Fruit fly (Drosophila melanogaster) whole organism, prepupa: ENCODE data around the gene ArfGAP1.
A peak's percentile ranks its signal among the peaks of the same experiment; 100 is the strongest.

ENCODE experiments used
- Blimp-1 ChIP-seq: fragments of 200-800 bp; sonication (Bioruptor generic); optimal IDR thresholded peaks from 3 replicates; lab custom pipeline; 2017; ENCODE audit warnings: missing biosample characterization, missing genetic modification characterization, mild to moderate bottlenecking, moderate library complexity, missing genetic modification reagents
- CG10631 ChIP-seq: fragments of 200-800 bp; sonication (Bioruptor generic); optimal IDR thresholded peaks from 2 replicates; lab custom pipeline; 2016; ENCODE audit warnings: missing biosample characterization, missing genetic modification characterization
- CG11762 ChIP-seq: fragments of 200-800 bp; sonication (Bioruptor generic); optimal IDR thresholded peaks from 3 replicates; lab custom pipeline; 2016; ENCODE audit warnings: missing biosample characterization, missing genetic modification characterization; ENCODE audit not compliant: insufficient read depth
- CG11902 ChIP-seq: fragments of 200-800 bp; sonication (Bioruptor generic); optimal IDR thresholded peaks from 3 replicates; lab custom pipeline; 2016; ENCODE audit warnings: missing biosample characterization, missing genetic modification characterization
- CG1621 ChIP-seq: fragments of 200-800 bp; sonication (Bioruptor generic); optimal IDR thresholded peaks from 3 replicates; lab custom pipeline; 2018; ENCODE audit warnings: missing biosample characterization, mild to moderate bottlenecking, missing genetic modification characterization
- CG3032 ChIP-seq: fragments of 200-800 bp; optimal IDR thresholded peaks from 2 replicates; lab custom pipeline; 2019; ENCODE audit warnings: missing biosample characterization, mild to moderate bottlenecking, missing genetic modification characterization, moderate library complexity
- CG34406 ChIP-seq: fragments of 200-800 bp; sonication (Bioruptor generic); optimal IDR thresholded peaks from 3 replicates; lab custom pipeline; 2016; ENCODE audit warnings: missing biosample characterization, missing genetic modification characterization
- CG3919 ChIP-seq: fragments of 200-800 bp; sonication (Bioruptor generic); optimal IDR thresholded peaks from 3 replicates; lab custom pipeline; 2016; ENCODE audit warnings: missing biosample characterization, missing genetic modification characterization
- CG4318 ChIP-seq: fragments of 200-800 bp; sonication (Bioruptor generic); optimal IDR thresholded peaks from 3 replicates; lab custom pipeline; 2017; ENCODE audit warnings: missing biosample characterization, mild to moderate bottlenecking, missing genetic modification characterization
- CG6163 ChIP-seq: fragments of 200-800 bp; sonication (Bioruptor generic); IDR thresholded peaks from 3 replicates; pipeline ENCODE4 v1.3.6; 2022; ENCODE audit warnings: missing biosample characterization, missing genetic modification characterization
- CG6808 ChIP-seq: fragments of 200-800 bp; sonication (Bioruptor generic); optimal IDR thresholded peaks from 3 replicates; lab custom pipeline; 2017; ENCODE audit warnings: missing biosample characterization, missing genetic modification characterization, mild to moderate bottlenecking, moderate library complexity, missing genetic modification reagents
- CG6854 ChIP-seq: fragments of 200-800 bp; sonication (Bioruptor generic); optimal IDR thresholded peaks from 2 replicates; lab custom pipeline; 2017; ENCODE audit warnings: missing biosample characterization, mild to moderate bottlenecking, missing genetic modification characterization
- CG7368 ChIP-seq: fragments of 200-800 bp; sonication (Bioruptor generic); optimal IDR thresholded peaks from 3 replicates; lab custom pipeline; 2016; ENCODE audit warnings: missing biosample characterization, missing genetic modification characterization
- CG8119 ChIP-seq: fragments of 200-800 bp; sonication (Bioruptor generic); IDR thresholded peaks from 3 replicates; pipeline ENCODE4 v1.3.6; 2022; ENCODE audit warnings: missing biosample characterization, missing genetic modification characterization
- CG8319 ChIP-seq: fragments of 200-800 bp; sonication (Bioruptor generic); optimal IDR thresholded peaks from 3 replicates; lab custom pipeline; 2016; ENCODE audit warnings: missing biosample characterization, missing genetic modification characterization
- CG8632 ChIP-seq: fragments of 200-800 bp; sonication (Bioruptor generic); optimal IDR thresholded peaks from 3 replicates; lab custom pipeline; 2016; ENCODE audit warnings: missing biosample characterization, missing genetic modification characterization
- CG9139 ChIP-seq: fragments of 200-800 bp; sonication (Bioruptor generic); optimal IDR thresholded peaks from 3 replicates; lab custom pipeline; 2017; ENCODE audit warnings: missing biosample characterization, mild to moderate bottlenecking, missing genetic modification characterization
- Eip78C ChIP-seq: fragments of 200-800 bp; sonication (Bioruptor generic); peaks from one replicate; lab custom pipeline; 2016; ENCODE audit warnings: missing biosample characterization, missing genetic modification characterization
- Ets21C ChIP-seq: fragments of 200-800 bp; sonication (Bioruptor generic); optimal IDR thresholded peaks from 3 replicates; lab custom pipeline; 2016; ENCODE audit warnings: missing biosample characterization, missing genetic modification characterization
- Ets96B ChIP-seq: fragments of 200-800 bp; optimal IDR thresholded peaks from 2 replicates; lab custom pipeline; 2019; ENCODE audit warnings: missing biosample characterization, mild to moderate bottlenecking, missing genetic modification characterization, moderate library complexity
- Hr39 ChIP-seq: fragments of 200-800 bp; sonication (Bioruptor generic); optimal IDR thresholded peaks from 2 replicates; lab custom pipeline; 2016; ENCODE audit warnings: missing biosample characterization, missing genetic modification characterization
- Lpt ChIP-seq: fragments of 200-800 bp; sonication (Bioruptor generic); optimal IDR thresholded peaks from 3 replicates; lab custom pipeline; 2016; ENCODE audit warnings: missing biosample characterization, missing genetic modification characterization
- Met ChIP-seq: fragments of 200-800 bp; sonication (Bioruptor generic); optimal IDR thresholded peaks from 3 replicates; lab custom pipeline; 2016; ENCODE audit warnings: missing biosample characterization, missing genetic modification characterization
- OdsH ChIP-seq: fragments of 200-800 bp; sonication (Bioruptor generic); optimal IDR thresholded peaks from 3 replicates; lab custom pipeline; 2016; ENCODE audit warnings: missing biosample characterization, missing genetic modification characterization
- Smox ChIP-seq: fragments of 200-800 bp; sonication (Bioruptor generic); optimal IDR thresholded peaks from 3 replicates; lab custom pipeline; 2016; ENCODE audit warnings: missing biosample characterization, missing genetic modification characterization
- Sox102F ChIP-seq: fragments of 200-800 bp; sonication (Bioruptor generic); optimal IDR thresholded peaks from 2 replicates; lab custom pipeline; 2016; ENCODE audit warnings: missing biosample characterization, mild to moderate bottlenecking, missing genetic modification characterization
- Sox15 ChIP-seq: fragments of 200-800 bp; sonication (Bioruptor generic); optimal IDR thresholded peaks from 3 replicates; lab custom pipeline; 2016; ENCODE audit warnings: missing biosample characterization, missing genetic modification characterization
- acj6 ChIP-seq: fragments of 200-800 bp; sonication (Bioruptor generic); optimal IDR thresholded peaks from 3 replicates; lab custom pipeline; 2016; ENCODE audit warnings: missing biosample characterization, missing genetic modification characterization
- cyc ChIP-seq: fragments of 200-800 bp; sonication (Bioruptor generic); optimal IDR thresholded peaks from 3 replicates; lab custom pipeline; 2016; ENCODE audit warnings: missing biosample characterization, missing genetic modification characterization
- dac ChIP-seq: fragments of 200-800 bp; sonication (Bioruptor generic); optimal IDR thresholded peaks from 2 replicates; lab custom pipeline; 2017; ENCODE audit warnings: missing biosample characterization, mild to moderate bottlenecking, missing genetic modification characterization
- dsx ChIP-seq: fragments of 200-800 bp; optimal IDR thresholded peaks from 3 replicates; lab custom pipeline; 2019; ENCODE audit warnings: missing biosample characterization, mild to moderate bottlenecking, missing genetic modification characterization, moderate library complexity; ENCODE audit not compliant: poor library complexity, severe bottlenecking
- eg ChIP-seq: fragments of 200-800 bp; sonication (Bioruptor generic); IDR thresholded peaks from 3 replicates; pipeline ENCODE4 v1.3.6; 2022; ENCODE audit warnings: missing biosample characterization, missing genetic modification characterization
- esn ChIP-seq: fragments of 200-800 bp; sonication (Bioruptor generic); optimal IDR thresholded peaks from 2 replicates; lab custom pipeline; 2016; ENCODE audit warnings: missing biosample characterization, mild to moderate bottlenecking, missing genetic modification characterization, moderate library complexity
- fd59A ChIP-seq: fragments of 200-800 bp; sonication (Bioruptor generic); optimal IDR thresholded peaks from 2 replicates; lab custom pipeline; 2017; ENCODE audit warnings: missing biosample characterization, mild to moderate bottlenecking, missing genetic modification characterization, missing genetic modification reagents
- fkh ChIP-seq: fragments of 200-800 bp; sonication (Bioruptor generic); optimal IDR thresholded peaks from 3 replicates; lab custom pipeline; 2017; ENCODE audit warnings: missing biosample characterization, mild to moderate bottlenecking, missing genetic modification characterization, moderate library complexity
- net ChIP-seq: fragments of 200-800 bp; sonication (Bioruptor generic); optimal IDR thresholded peaks from 3 replicates; lab custom pipeline; 2016; ENCODE audit warnings: missing biosample characterization, missing genetic modification characterization
- pdm3 ChIP-seq: fragments of 200-800 bp; sonication (Bioruptor generic); optimal IDR thresholded peaks from 3 replicates; lab custom pipeline; 2016; ENCODE audit warnings: missing biosample characterization, missing genetic modification characterization
- salr ChIP-seq, 2 experiments: fragments of 200-800 bp; sonication (Bioruptor generic); optimal IDR thresholded peaks; 3 replicates each; lab custom pipeline; 2016 to 2018; ENCODE audit warnings: missing biosample characterization in 2 of 2, missing genetic modification characterization in 2 of 2, mild to moderate bottlenecking in 1 of 2
- spab ChIP-seq: fragments of 200-800 bp; sonication (Bioruptor generic); optimal IDR thresholded peaks from 2 replicates; lab custom pipeline; 2017; ENCODE audit warnings: missing biosample characterization, mild to moderate bottlenecking, missing genetic modification characterization, missing genetic modification reagents
- ss ChIP-seq, 2 experiments: fragments of 200-800 bp; sonication (Bioruptor generic); optimal IDR thresholded peaks; 2 replicates in 1 of 2; 3 replicates in 1 of 2; lab custom pipeline; 2017 to 2018; ENCODE audit warnings: mild to moderate bottlenecking in 2 of 2, missing biosample characterization in 2 of 2, missing genetic modification characterization in 2 of 2, moderate library complexity in 1 of 2
- svp ChIP-seq: fragments of 200-800 bp; sonication (Bioruptor generic); peaks from one replicate; lab custom pipeline; 2016; ENCODE audit warnings: missing biosample characterization, missing genetic modification characterization
- topi ChIP-seq: fragments of 200-800 bp; sonication (Bioruptor generic); optimal IDR thresholded peaks from 3 replicates; lab custom pipeline; 2016; ENCODE audit warnings: missing biosample characterization, missing genetic modification characterization
- vri ChIP-seq: fragments of 200-800 bp; sonication (Bioruptor generic); optimal IDR thresholded peaks from 3 replicates; lab custom pipeline; 2016; ENCODE audit warnings: missing biosample characterization, mild to moderate bottlenecking, missing genetic modification characterization

ArfGAP1 gene

dm6 chr3L:12442593-12442992 lies 25.2 kb upstream of the ArfGAP1 start (continued):
- peak; percentile 33 for TF ChIP-seq CG10631 (GFP tag; lab: Kevin White, UChicago)
- TF ChIP-seq OdsH: peak; percentile 70
- peak; percentile 87 for TF ChIP-seq dsx (GFP tag; lab: Kevin White, UChicago)
- peak; percentile 53 for TF ChIP-seq net (GFP tag; lab: Kevin White, UChicago)
- peak; percentile 73 for TF ChIP-seq CG3032 (tag; lab: Kevin White, UChicago)
- TF ChIP-seq spab (GFP tag; lab: Kevin White, UChicago): peak; percentile 35
- peak; percentile 68 for TF ChIP-seq esn (GFP tag; lab: Kevin White, UChicago)

- no peak for TF ChIP-seq CG11902
- TF ChIP-seq fkh (GFP tag; lab: Kevin White, UChicago): peak; percentile 60
- TF ChIP-seq spab (GFP tag; lab: Kevin White, UChicago): no peak
- TF ChIP-seq vri: peak; percentile 76
- no peak for TF ChIP-seq CG7368
These were observed 17.1 kb upstream of the ArfGAP1 start for dm6 chr3L:12434432-12434831.

DNA sequence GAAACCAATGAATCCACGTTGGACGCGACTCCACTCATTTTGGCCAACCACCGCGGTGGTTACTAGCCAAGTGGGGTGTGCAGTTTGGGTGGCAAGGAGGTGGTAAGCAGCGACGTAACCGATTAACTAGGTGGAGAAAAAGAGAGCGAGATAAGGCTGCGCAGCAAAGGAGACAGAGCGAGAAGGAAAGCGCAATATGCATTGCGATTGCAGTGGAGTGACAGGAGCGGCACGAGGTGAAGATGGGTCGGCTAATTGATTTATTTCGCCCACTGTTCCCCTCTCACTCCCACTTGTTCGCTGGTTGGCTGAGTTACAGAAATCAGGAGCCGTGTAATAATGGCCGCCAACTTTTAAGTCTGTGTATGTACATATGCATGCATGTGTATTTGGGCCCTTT lies 16.3 kb upstream of the ArfGAP1 start:
- TF ChIP-seq Lpt (no peak), CG7368 (peak; percentile 40), topi (GFP tag; lab: Kevin White, UChicago) (no peak), svp (peak; percentile 53), CG6808 (GFP tag; lab: Kevin White, UChicago) (no peak), CG4318 (GFP tag; lab: Kevin White, UChicago) (no peak), Ets96B (tag; lab: Kevin White, UChicago) (no peak), Eip78C (GFP tag; lab: Kevin White, UChicago) (no peak), CG8119 (GFP tag; lab: Robert Waterston, UW) (no peak), CG11902 (no peak), CG8632 (no peak), CG11762 (no peak)

DNA sequence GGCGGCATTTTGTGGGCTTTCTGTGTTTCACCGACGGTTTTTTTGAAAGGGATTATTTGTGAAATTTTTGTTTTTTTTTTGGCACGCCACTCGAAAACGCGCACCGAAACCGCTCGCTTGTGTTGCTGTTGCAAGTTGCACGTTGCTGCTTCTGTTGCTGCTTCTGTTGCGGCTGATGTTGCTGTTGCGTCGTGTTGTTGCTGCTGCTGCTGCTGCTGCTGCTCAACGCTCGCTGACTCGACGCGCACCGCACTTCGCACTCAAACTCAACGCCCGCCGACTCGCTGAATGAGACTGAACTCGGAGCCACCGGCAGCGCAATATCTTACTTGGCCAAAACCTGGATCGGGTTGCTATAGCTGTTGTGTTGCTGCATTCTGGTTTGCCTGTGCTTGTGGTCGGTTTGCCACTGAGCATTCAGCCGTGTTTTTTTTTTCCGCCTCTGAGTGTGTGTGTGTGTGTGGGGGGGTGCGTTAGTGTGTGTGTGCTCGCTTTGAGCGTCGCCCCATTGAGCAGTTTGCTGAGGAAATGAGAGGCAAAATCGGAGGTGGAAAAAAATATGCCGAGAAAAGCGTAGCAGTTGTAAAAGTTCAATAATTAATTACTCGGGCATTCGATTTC lies 15.1 kb upstream of the ArfGAP1 start, which contains the start of gene toe:
toe (minus strand) TSS at position 277 of the 621 bp plus-strand sequence.
- TF ChIP-seq CG6854 (GFP tag; lab: Kevin White, UChicago) (no peak), dac (GFP tag; lab: Kevin White, UChicago) (no peak), pdm3 (no peak), CG3919 (GFP tag; lab: Kevin White, UChicago) (peak; percentile 61), Smox (GFP tag; lab: Kevin White, UChicago) (no peak), Sox102F (no peak), eg (GFP tag; lab: Robert Waterston, UW) (peak; percentile 30; the same call in 1 of the 3 replicates), CG11762 (no peak), CG9139 (GFP tag; lab: Kevin White, UChicago) (no peak), CG10631 (GFP tag; lab: Kevin White, UChicago) (no peak), CG34406 (GFP tag; lab: Kevin White, UChicago) (no peak), CG6163 (GFP tag; lab: Robert Waterston, UW) (0 out of 3 replicates have a peak, but pooled peaks have one; percentile 7), salr (GFP tag; optimal IDR thresholded peaks at IDR 0.05; lab: Kevin White, UChicago) (no peak), esn (GFP tag; lab: Kevin White, UChicago) (no peak)

- TF ChIP-seq Ets21C (GFP tag; lab: Kevin White, UChicago): no peak
- TF ChIP-seq CG8632: no peak
- TF ChIP-seq esn (GFP tag; lab: Kevin White, UChicago): peak; percentile 33
- peak in 1 of 2 experiments; percentile 28 for TF ChIP-seq ss (GFP tag; optimal IDR thresholded peaks at IDR 0.05; lab: Kevin White, UChicago)
- TF ChIP-seq acj6: no peak
- peak; percentile 8 for TF ChIP-seq Hr39 (GFP tag; lab: Kevin White, UChicago)
- no peak for TF ChIP-seq CG4318 (GFP tag; lab: Kevin White, UChicago)
- no peak for TF ChIP-seq CG1621
- TF ChIP-seq CG8119 (GFP tag; lab: Robert Waterston, UW): no peak
- no peak for TF ChIP-seq Lpt
- TF ChIP-seq CG8319 (GFP tag; lab: Kevin White, UChicago): no peak
- no peak for TF ChIP-seq fkh (GFP tag; lab: Kevin White, UChicago)
- TF ChIP-seq Sox15 (GFP tag; lab: Kevin White, UChicago): no peak
- no peak for TF ChIP-seq Met (GFP tag; lab: Kevin White, UChicago)
- TF ChIP-seq cyc: peak; percentile 64
- TF ChIP-seq CG6854 (GFP tag; lab: Kevin White, UChicago): no peak
- no peak for TF ChIP-seq Blimp-1 (GFP tag; lab: Kevin White, UChicago)
- TF ChIP-seq fd59A (GFP tag; lab: Kevin White, UChicago): no peak
- peak; percentile 13 for TF ChIP-seq CG10631 (GFP tag; lab: Kevin White, UChicago)
These were observed 3.1 kb upstream of the ArfGAP1 start for dm6 chr3L:12420437-12420836.
